Fruit fly (Drosophila melanogaster): ENCODE measurements around the gene Tim13.
A peak's percentile ranks its signal among the peaks of the same experiment; 100 is the strongest.

The Tim13 gene

dm6 chr3L:11816641-11817040 lies 42.3 kb upstream of the Tim13 start:
- TF ChIP-seq cnc (optimal IDR thresholded peaks at IDR 0.05) (no peak), toe (GFP tag; optimal IDR thresholded peaks at IDR 0.05) (no peak), Clk (GFP tag; optimal IDR thresholded peaks at IDR 0.05) (no peak), CG11617 (GFP tag; optimal IDR thresholded peaks at IDR 0.05) (no peak), CG5204 (GFP tag; optimal IDR thresholded peaks at IDR 0.05) (no peak), kay (GFP tag; ENCODE audit: borderline replicate concordance) (peak; percentile 73), CG12768 (GFP tag; optimal IDR thresholded peaks at IDR 0.05) (no peak), pad (GFP tag; optimal IDR thresholded peaks at IDR 0.05) (no peak)

dm6 chr3L:11815220-11815797 lies 41.0 kb upstream of the Tim13 start, which contains the start of gene CG14130:
Gene CG14130 (plus strand): TSS chr3L:11815444.
- no peak for TF ChIP-seq CG7045 (GFP tag; optimal IDR thresholded peaks at IDR 0.05)
- peak; percentile 52 for TF ChIP-seq bab1 (GFP tag; optimal IDR thresholded peaks at IDR 0.05)
- TF ChIP-seq Mnt (GFP tag; optimal IDR thresholded peaks at IDR 0.05), result no peak
- no peak for TF ChIP-seq CG14711 (tag; optimal IDR thresholded peaks at IDR 0.05)
- no peak for TF ChIP-seq CG12768 (GFP tag; optimal IDR thresholded peaks at IDR 0.05)
- peak; percentile 81 for TF ChIP-seq kay (GFP tag; ENCODE audit: borderline replicate concordance)
- no peak for TF ChIP-seq Clk (GFP tag; optimal IDR thresholded peaks at IDR 0.05)
- TF ChIP-seq Crg-1 (GFP tag; optimal IDR thresholded peaks at IDR 0.05), result no peak
- no peak for TF ChIP-seq CG1620 (GFP tag; optimal IDR thresholded peaks at IDR 0.05)
- TF ChIP-seq CG11617 (GFP tag; optimal IDR thresholded peaks at IDR 0.05), result no peak
- no peak for TF ChIP-seq CG33017 (tag; optimal IDR thresholded peaks at IDR 0.05)
- no peak for TF ChIP-seq ovo (GFP tag; optimal IDR thresholded peaks at IDR 0.05)
- TF ChIP-seq tj (GFP tag; optimal IDR thresholded peaks at IDR 0.05), result peak; percentile 14
- TF ChIP-seq CG5204 (GFP tag; optimal IDR thresholded peaks at IDR 0.05), result no peak
- no peak for TF ChIP-seq cic (GFP tag; optimal IDR thresholded peaks at IDR 0.05)
- TF ChIP-seq toe (GFP tag; optimal IDR thresholded peaks at IDR 0.05), result no peak
- no peak for TF ChIP-seq pad (GFP tag; optimal IDR thresholded peaks at IDR 0.05)
- no peak for TF ChIP-seq CG7101 (tag; optimal IDR thresholded peaks at IDR 0.05)

- no peak for TF ChIP-seq CG11617 (GFP tag; optimal IDR thresholded peaks at IDR 0.05)
- TF ChIP-seq CG1620 (GFP tag; optimal IDR thresholded peaks at IDR 0.05), result no peak
- TF ChIP-seq CG14711 (tag; optimal IDR thresholded peaks at IDR 0.05), result no peak
- TF ChIP-seq pad (GFP tag; optimal IDR thresholded peaks at IDR 0.05), result no peak
- no peak for TF ChIP-seq CG7101 (tag; optimal IDR thresholded peaks at IDR 0.05)
- TF ChIP-seq ovo (GFP tag; optimal IDR thresholded peaks at IDR 0.05), result no peak
- no peak for TF ChIP-seq Clk (GFP tag; optimal IDR thresholded peaks at IDR 0.05)
- no peak for TF ChIP-seq cic (GFP tag; optimal IDR thresholded peaks at IDR 0.05)
Observed at dm6 chr3L:11814655-11815054, 40.4 kb upstream of the Tim13 start, which contains the start of gene Cubn2. Gene Cubn2 (minus strand): TSS chr3L:11814755.

dm6 chr3L:11801622-11802021 lies 27.3 kb upstream of the Tim13 start:
- TF ChIP-seq Hr96 (GFP tag; optimal IDR thresholded peaks at IDR 0.05) (no peak), CG12768 (GFP tag; optimal IDR thresholded peaks at IDR 0.05) (no peak), CG33017 (tag; optimal IDR thresholded peaks at IDR 0.05) (no peak), pad (GFP tag; optimal IDR thresholded peaks at IDR 0.05) (no peak), bab1 (GFP tag; optimal IDR thresholded peaks at IDR 0.05) (no peak), ovo (GFP tag; optimal IDR thresholded peaks at IDR 0.05) (no peak), Mnt (GFP tag; optimal IDR thresholded peaks at IDR 0.05) (no peak), CG14711 (tag; optimal IDR thresholded peaks at IDR 0.05) (no peak), cic (GFP tag; optimal IDR thresholded peaks at IDR 0.05) (no peak)

dm6 chr3L:11800761-11801160 lies 26.5 kb upstream of the Tim13 start, which contains the start of gene Gcat:
Gene Gcat (minus strand): TSS chr3L:11800861.
- no peak for TF ChIP-seq tj (GFP tag; optimal IDR thresholded peaks at IDR 0.05)
- no peak for TF ChIP-seq kay (GFP tag; ENCODE audit: borderline replicate concordance)
- TF ChIP-seq Mnt (GFP tag; optimal IDR thresholded peaks at IDR 0.05), result no peak
- no peak for TF ChIP-seq cnc (optimal IDR thresholded peaks at IDR 0.05)
- no peak for TF ChIP-seq pad (GFP tag; optimal IDR thresholded peaks at IDR 0.05)
- no peak for TF ChIP-seq CG1620 (GFP tag; optimal IDR thresholded peaks at IDR 0.05)
- no peak for TF ChIP-seq toe (GFP tag; optimal IDR thresholded peaks at IDR 0.05)
- no peak for TF ChIP-seq ovo (GFP tag; optimal IDR thresholded peaks at IDR 0.05)
- no peak for TF ChIP-seq CG12768 (GFP tag; optimal IDR thresholded peaks at IDR 0.05)
- no peak for TF ChIP-seq CG5204 (GFP tag; optimal IDR thresholded peaks at IDR 0.05)
- no peak for TF ChIP-seq bab1 (GFP tag; optimal IDR thresholded peaks at IDR 0.05)
- no peak for TF ChIP-seq Clk (GFP tag; optimal IDR thresholded peaks at IDR 0.05)
- no peak for TF ChIP-seq CG7101 (tag; optimal IDR thresholded peaks at IDR 0.05)
- no peak for TF ChIP-seq Crg-1 (GFP tag; optimal IDR thresholded peaks at IDR 0.05)
- no peak for TF ChIP-seq Hr96 (GFP tag; optimal IDR thresholded peaks at IDR 0.05)
- TF ChIP-seq cic (GFP tag; optimal IDR thresholded peaks at IDR 0.05), result no peak

dm6 chr3L:11795440-11795983 lies 21.2 kb upstream of the Tim13 start, which contains the start of gene Klp68D:
Gene Klp68D (plus strand): TSS chr3L:11795614.
- TF ChIP-seq ovo (GFP tag; optimal IDR thresholded peaks at IDR 0.05) (no peak), Clk (GFP tag; optimal IDR thresholded peaks at IDR 0.05) (no peak), CG33017 (tag; optimal IDR thresholded peaks at IDR 0.05) (no peak), CG12768 (GFP tag; optimal IDR thresholded peaks at IDR 0.05) (no peak), bab1 (GFP tag; optimal IDR thresholded peaks at IDR 0.05) (peak; percentile 34), CG5204 (GFP tag; optimal IDR thresholded peaks at IDR 0.05) (no peak), CG11617 (GFP tag; optimal IDR thresholded peaks at IDR 0.05) (no peak), kay (GFP tag; ENCODE audit: borderline replicate concordance) (peak; percentile 48), Crg-1 (GFP tag; optimal IDR thresholded peaks at IDR 0.05) (no peak), cic (GFP tag; optimal IDR thresholded peaks at IDR 0.05) (no peak)
